Worm (Caenorhabditis elegans): ENCODE data around the gene cutl-12.

cutl-12 gene

DNA sequence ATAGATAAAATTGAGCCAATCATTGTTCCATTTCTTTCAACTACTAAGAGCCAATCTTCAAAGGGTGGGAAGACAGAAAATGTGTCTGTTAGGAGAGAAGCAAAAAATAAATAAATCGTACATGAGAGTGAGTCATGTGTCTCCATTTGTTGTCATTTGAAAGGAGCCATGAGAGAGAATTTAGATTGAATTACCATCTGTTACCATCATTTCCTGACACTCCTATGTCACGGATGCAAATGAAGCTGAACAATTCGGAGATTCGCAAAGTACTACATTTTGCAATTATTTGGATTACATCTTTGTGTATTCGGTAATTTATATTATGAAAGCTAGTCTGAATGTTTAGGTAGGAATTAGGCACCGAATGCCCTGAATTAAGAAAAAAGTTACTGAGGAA is 45.8 kb downstream of the cutl-12 start:
- TF ChIP-seq dsc-1 (tag; optimal IDR thresholded peaks at IDR 0.05), result no peak
- peak in 1 of 2 experiments; percentile 42 for TF ChIP-seq ztf-11 (tag; optimal IDR thresholded peaks at IDR 0.05)
- TF ChIP-seq zag-1 (tag; optimal IDR thresholded peaks at IDR 0.05), result peak; percentile 35
- TF ChIP-seq irx-1 (tag; optimal IDR thresholded peaks at IDR 0.05), result no peak
- peak; percentile 28 for TF ChIP-seq lin-14 (GFP tag; optimal IDR thresholded peaks at IDR 0.05)

DNA sequence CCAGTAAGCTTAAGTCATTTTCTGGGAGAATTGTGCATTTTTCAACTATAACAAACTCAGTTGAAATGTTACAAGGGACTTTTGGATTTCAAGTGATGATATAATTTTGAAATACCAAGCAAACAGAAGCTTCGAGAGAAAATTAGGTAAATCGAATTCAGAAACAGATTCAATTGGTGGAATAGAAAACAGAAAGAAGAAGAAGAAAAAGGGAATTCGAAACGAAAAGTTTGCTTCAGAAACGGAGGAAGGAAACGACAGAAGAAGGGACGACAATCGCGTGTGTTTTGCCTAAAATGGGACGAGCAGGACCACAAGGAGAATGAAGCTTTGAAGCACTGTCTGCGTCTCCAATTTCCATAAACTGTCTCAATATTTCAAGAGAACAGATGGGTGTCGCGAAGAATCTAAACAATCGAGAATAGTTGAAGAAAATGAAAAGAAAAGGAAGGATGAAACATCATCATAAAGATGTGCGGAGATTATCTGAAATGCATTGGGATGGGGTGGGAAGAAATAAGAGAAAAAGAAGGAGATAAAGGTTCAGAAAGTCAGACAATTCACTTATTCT is 46.5 kb downstream of the cutl-12 start:
- TF ChIP-seq egl-13 (tag; optimal IDR thresholded peaks at IDR 0.05) (no peak), aha-1 (tag; optimal IDR thresholded peaks at IDR 0.05) (no peak), blmp-1 (tag; optimal IDR thresholded peaks at IDR 0.05) (peak; percentile 14), nhr-71 (tag; optimal IDR thresholded peaks at IDR 0.05) (peak; percentile 39), tbx-2 (tag; optimal IDR thresholded peaks at IDR 0.05) (peak; percentile 39), fkh-10 (GFP tag; optimal IDR thresholded peaks at IDR 0.05) (peak; percentile 14), lin-35 (GFP tag; optimal IDR thresholded peaks at IDR 0.05) (no peak), lin-14 (GFP tag; optimal IDR thresholded peaks at IDR 0.05) (peak; percentile 73)

DNA sequence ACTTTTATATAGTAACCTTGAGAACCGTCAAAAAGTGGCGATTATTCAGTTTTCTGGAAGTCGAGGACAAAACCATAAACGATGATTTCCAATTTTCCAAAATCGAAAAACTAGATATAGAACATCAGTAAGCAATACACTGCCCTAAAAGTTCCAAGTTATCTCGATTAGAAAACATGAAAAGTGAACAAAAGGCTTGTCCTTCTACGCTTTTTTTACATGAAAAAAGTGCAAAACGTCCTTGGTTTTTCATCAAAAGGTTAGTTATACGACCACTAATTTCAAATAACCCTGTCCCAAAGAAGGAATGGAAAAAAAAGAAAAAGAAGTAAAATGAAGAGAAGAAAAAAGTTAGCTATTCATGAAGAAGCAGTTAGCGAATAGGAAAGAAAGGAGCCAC is 48.4 kb downstream of the cutl-12 start:
- TF ChIP-seq ama-1 (optimal IDR thresholded peaks at IDR 0.05) (no peak), nhr-11 (tag; optimal IDR thresholded peaks at IDR 0.05) (no peak), rnt-1 (tag; optimal IDR thresholded peaks at IDR 0.05) (no peak), skn-1 (tag; optimal IDR thresholded peaks at IDR 0.05) (no peak), nhr-19 (GFP tag; conservative IDR thresholded peaks at IDR 0.05) (no peak), pqm-1 (tag; optimal IDR thresholded peaks at IDR 0.05) (no peak), lin-15B (tag; optimal IDR thresholded peaks at IDR 0.05) (no peak), ceh-82 (tag; optimal IDR thresholded peaks at IDR 0.05) (no peak), mab-9 (GFP tag; IDR thresholded peaks at IDR 0.05) (no peak), aha-1 (tag; optimal IDR thresholded peaks at IDR 0.05) (no peak), ceh-90 (tag; optimal IDR thresholded peaks at IDR 0.05) (no peak), mep-1 (tag; optimal IDR thresholded peaks at IDR 0.05) (no peak), unc-98 (GFP tag; IDR thresholded peaks at IDR 0.05) (no peak), nhr-237 (tag; optimal IDR thresholded peaks at IDR 0.05) (no peak), nhr-90 (tag; optimal IDR thresholded peaks at IDR 0.05; ENCODE audit: poor library complexity) (no peak), F16B12.6 (tag; optimal IDR thresholded peaks at IDR 0.05) (no peak), lin-14 (GFP tag; optimal IDR thresholded peaks at IDR 0.05) (no peak), lin-39 (tag; optimal IDR thresholded peaks at IDR 0.05) (no peak), nhr-20 (tag; optimal IDR thresholded peaks at IDR 0.05) (no peak)

DNA sequence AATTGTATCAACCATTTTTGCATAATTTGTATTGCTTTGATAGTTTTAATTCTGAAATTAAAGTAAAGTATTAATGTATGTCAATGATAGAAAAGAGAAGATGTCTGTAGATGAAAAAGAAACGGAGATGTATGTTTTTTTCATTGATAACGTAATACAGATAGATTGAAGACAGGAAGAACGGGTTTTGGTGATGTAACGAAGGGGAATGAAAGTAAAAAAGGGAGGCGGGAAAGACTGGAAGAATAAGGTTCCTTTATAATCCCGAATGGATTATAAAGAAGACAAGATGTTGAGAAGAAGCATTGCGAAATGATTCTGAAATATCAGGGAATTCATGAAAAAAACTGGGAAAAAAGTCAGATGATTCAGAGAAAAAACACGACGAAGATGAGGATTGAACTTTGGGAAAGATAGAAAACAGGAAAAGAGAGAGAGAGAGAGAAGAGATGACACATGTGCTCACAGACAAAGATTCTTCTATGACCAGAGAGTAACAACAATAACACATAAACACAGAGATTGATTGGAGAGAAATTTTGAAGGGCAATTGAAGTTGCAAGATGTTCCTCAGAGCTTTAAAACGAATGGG is 49.2 kb downstream of the cutl-12 start, which contains the start of gene F54C9.11:
F54C9.11 (minus strand) TSS at position 51 of the 592 bp plus-strand sequence.
- TF ChIP-seq snu-23 (GFP tag; optimal IDR thresholded peaks at IDR 0.05) (peak; percentile 11), fos-1 (tag; optimal IDR thresholded peaks at IDR 0.05) (no peak), egl-27 (tag; optimal IDR thresholded peaks at IDR 0.05) (no peak), ztf-4 (tag; optimal IDR thresholded peaks at IDR 0.05) (peak; percentile 30), jun-1 (tag; optimal IDR thresholded peaks at IDR 0.05) (no peak), isw-1 (GFP tag; IDR thresholded peaks at IDR 0.05) (no peak), rnt-1 (tag; optimal IDR thresholded peaks at IDR 0.05) (peak; percentile 42), lin-35 (GFP tag; optimal IDR thresholded peaks at IDR 0.05) (peak in 1 of 2 experiments; percentile 14), ceh-82 (tag; optimal IDR thresholded peaks at IDR 0.05) (no peak), lsy-2 (tag; optimal IDR thresholded peaks at IDR 0.05) (peak in 1 of 2 experiments; percentile 57), mep-1 (tag; optimal IDR thresholded peaks at IDR 0.05) (peak; percentile 12), C16A3.4 (tag; optimal IDR thresholded peaks at IDR 0.05) (peak; percentile 7), nhr-71 (tag; optimal IDR thresholded peaks at IDR 0.05) (peak; percentile 62), lin-14 (GFP tag; optimal IDR thresholded peaks at IDR 0.05) (peak; percentile 73), fkh-10 (GFP tag; optimal IDR thresholded peaks at IDR 0.05) (no peak), tlp-1 (tag; optimal IDR thresholded peaks at IDR 0.05) (no peak), blmp-1 (tag; optimal IDR thresholded peaks at IDR 0.05) (peak; percentile 64), F16B12.6 (tag; optimal IDR thresholded peaks at IDR 0.05) (no peak), lin-15B (tag; optimal IDR thresholded peaks at IDR 0.05) (no peak), elt-2 (tag; optimal IDR thresholded peaks at IDR 0.05) (no peak)

Measured in whole organism, L1 larva.